Worm (Caenorhabditis elegans): ENCODE measurements around the gene cyp-25A3.

Gene cyp-25A3

DNA sequence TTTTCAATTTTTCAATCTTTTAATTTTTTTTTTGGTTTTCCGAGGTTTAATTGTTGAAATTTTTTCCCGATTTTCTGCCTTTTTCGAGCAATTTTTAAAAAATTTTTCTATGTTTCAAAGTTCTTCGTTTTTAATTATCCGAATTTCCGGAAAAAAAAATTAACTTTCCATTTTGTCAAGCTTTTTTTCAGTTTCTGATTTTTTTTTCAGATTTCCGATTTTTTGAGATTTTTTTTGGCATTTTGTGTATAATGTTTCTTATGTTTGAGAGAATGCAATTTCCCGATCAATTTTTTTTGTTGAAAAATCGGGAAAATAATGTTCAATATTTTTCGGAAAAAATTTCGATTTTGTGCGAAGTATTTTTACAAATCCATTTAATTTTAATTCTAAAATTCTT lies 32.7 kb downstream of the cyp-25A3 start:
- TF ChIP-seq ztf-26 (tag; optimal IDR thresholded peaks at IDR 0.05) (no peak), pha-4 (tag; optimal IDR thresholded peaks at IDR 0.05) (no peak), ztf-18 (tag; optimal IDR thresholded peaks at IDR 0.05) (no peak), egrh-3 (GFP tag; IDR thresholded peaks at IDR 0.05) (no peak), Y53F4B.3 (GFP tag; IDR thresholded peaks at IDR 0.05) (no peak), B0019.2 (GFP tag; conservative IDR thresholded peaks at IDR 0.05) (no peak), lin-40 (tag; optimal IDR thresholded peaks at IDR 0.05) (no peak), ceh-79 (tag; optimal IDR thresholded peaks at IDR 0.05) (no peak), Y95B8A.8 (GFP tag; IDR thresholded peaks at IDR 0.05) (no peak), F55B11.4 (tag; optimal IDR thresholded peaks at IDR 0.05; ENCODE audit: borderline replicate concordance, insufficient read depth) (no peak), ztf-28 (GFP tag; IDR thresholded peaks at IDR 0.05) (no peak), attf-6 (GFP tag; IDR thresholded peaks at IDR 0.05) (no peak)

DNA sequence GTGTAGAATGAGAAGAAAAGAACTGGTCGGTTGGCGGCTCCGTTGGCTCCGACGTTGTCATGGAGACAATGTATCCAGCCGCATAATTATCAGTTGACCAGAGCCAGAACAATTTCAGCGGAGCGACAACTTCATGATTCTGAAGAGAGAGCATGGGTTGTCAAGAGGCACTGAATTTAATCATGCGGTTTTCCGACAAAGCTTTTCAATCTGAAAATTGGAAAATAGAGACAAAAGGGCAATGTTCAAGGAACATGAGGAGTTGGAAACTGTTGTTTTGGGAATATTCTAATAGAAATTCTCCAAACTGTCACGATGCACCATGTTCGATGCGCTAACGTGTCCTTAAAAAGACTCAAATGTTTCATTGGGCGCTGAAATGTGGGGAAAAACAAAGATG lies 35.1 kb downstream of the cyp-25A3 start, which contains the start of gene xbx-5:
TSS of gene xbx-5 (minus strand) at position 56 of the 400 bp plus-strand sequence.
- TF ChIP-seq cebp-1 (GFP tag; IDR thresholded peaks at IDR 0.05) (0 out of 2 replicates have a peak, but pooled peaks have one; percentile 16), cebp-1 (tag; optimal IDR thresholded peaks at IDR 0.05) (no peak), ceh-40 (GFP tag; IDR thresholded peaks at IDR 0.05) (no peak)

DNA sequence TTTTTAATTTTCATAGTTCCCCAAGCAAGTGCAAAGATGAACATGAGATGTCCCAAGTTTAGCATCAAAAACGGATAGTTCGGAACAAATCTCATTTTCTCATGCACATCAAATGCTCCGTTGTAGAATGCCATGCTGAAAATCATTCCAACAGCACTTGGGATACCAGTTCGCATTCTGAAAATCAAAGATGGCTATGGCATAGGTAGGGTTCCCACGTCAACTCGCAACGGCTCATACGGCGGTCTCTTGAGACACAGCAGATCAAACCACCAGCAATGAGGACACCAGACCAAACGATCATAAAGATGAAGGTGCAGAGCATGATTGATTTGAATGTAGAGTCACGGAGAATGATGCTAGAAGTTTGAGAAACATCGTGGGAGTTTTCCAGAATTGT lies 36.4 kb downstream of the cyp-25A3 start:
- TF ChIP-seq B0336.3 (GFP tag; IDR thresholded peaks at IDR 0.05), result no peak
- no peak for TF ChIP-seq mes-4 (tag; optimal IDR thresholded peaks at IDR 0.05)
- no peak for TF ChIP-seq ztf-3 (GFP tag; optimal IDR thresholded peaks at IDR 0.05)
- no peak for TF ChIP-seq ceh-40 (GFP tag; IDR thresholded peaks at IDR 0.05)
- no peak for TF ChIP-seq B0035.1 (tag; optimal IDR thresholded peaks at IDR 0.05)
- no peak for TF ChIP-seq efl-1 (GFP tag; optimal IDR thresholded peaks at IDR 0.05)
- no peak for TF ChIP-seq ceh-58 (GFP tag; IDR thresholded peaks at IDR 0.05)
- no peak for TF ChIP-seq Y95B8A.8 (GFP tag; IDR thresholded peaks at IDR 0.05)
- no peak for TF ChIP-seq attf-6 (GFP tag; IDR thresholded peaks at IDR 0.05)
- TF ChIP-seq cebp-2 (GFP tag; IDR thresholded peaks at IDR 0.05), result no peak
- no peak for TF ChIP-seq K12H6.12 (tag; optimal IDR thresholded peaks at IDR 0.05)
- TF ChIP-seq ztf-6 (GFP tag; IDR thresholded peaks at IDR 0.05), result no peak
- no peak for TF ChIP-seq dpl-1 (GFP tag; optimal IDR thresholded peaks at IDR 0.05)
- no peak for TF ChIP-seq nhr-80 (tag; optimal IDR thresholded peaks at IDR 0.05)
- TF ChIP-seq Y79H2A.3 (GFP tag; conservative IDR thresholded peaks at IDR 0.05), result no peak
- TF ChIP-seq athp-1 (tag; optimal IDR thresholded peaks at IDR 0.05), result no peak
- TF ChIP-seq mel-28 (tag; optimal IDR thresholded peaks at IDR 0.05; ENCODE audit: borderline replicate concordance), result no peak
- no peak for TF ChIP-seq gei-17 (GFP tag; optimal IDR thresholded peaks at IDR 0.05)
- TF ChIP-seq ztf-25 (GFP tag; IDR thresholded peaks at IDR 0.05), result no peak
- TF ChIP-seq hsf-1 (GFP tag; IDR thresholded peaks at IDR 0.05), result no peak

DNA sequence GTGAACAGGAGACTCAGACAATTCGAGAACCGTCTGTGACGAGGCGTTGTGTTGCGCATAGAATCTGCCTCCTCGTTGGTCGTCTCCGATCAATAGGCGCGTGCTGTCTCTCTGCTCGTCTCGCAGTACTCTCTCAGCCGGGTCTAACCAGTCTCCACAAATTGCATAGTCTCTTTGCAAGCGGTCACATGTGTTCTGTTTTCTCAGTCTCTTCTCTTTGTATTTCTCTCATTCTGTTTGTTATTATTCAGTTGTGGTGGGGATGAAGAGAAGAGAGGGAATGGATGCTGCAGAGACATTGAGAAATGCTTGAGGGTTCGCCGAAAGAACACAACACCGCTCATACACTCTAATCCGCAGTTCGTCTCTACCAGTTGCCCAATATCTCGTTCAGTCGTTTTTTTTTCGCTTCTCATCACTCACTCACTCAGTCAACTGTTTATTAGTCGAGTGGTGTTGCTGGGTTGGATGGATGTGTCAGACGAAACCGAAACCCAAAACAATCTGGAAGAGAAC lies 38.1 kb downstream of the cyp-25A3 start:
- TF ChIP-seq B0019.2 (GFP tag; conservative IDR thresholded peaks at IDR 0.05), result no peak
- TF ChIP-seq dpff-1 (tag; optimal IDR thresholded peaks at IDR 0.05), result peak; percentile 53
- peak; percentile 69 for TF ChIP-seq repo-1 (tag; optimal IDR thresholded peaks at IDR 0.05)
- TF ChIP-seq snpc-1.1 (tag; optimal IDR thresholded peaks at IDR 0.05; ENCODE audit: insufficient read depth), result peak; percentile 5
- peak; percentile 73 for TF ChIP-seq ama-1 (optimal IDR thresholded peaks at IDR 0.05)
- no peak for TF ChIP-seq ama-1 (GFP tag; optimal IDR thresholded peaks at IDR 0.05)
- TF ChIP-seq F10E7.11 (tag; optimal IDR thresholded peaks at IDR 0.05), result peak; percentile 43
- no peak for TF ChIP-seq ceh-91 (GFP tag; IDR thresholded peaks at IDR 0.05)
- peak; percentile 77 for TF ChIP-seq B0035.1 (tag; optimal IDR thresholded peaks at IDR 0.05)
- TF ChIP-seq madf-6 (GFP tag; IDR thresholded peaks at IDR 0.05), result peak; percentile 42; the same call in 1 of the 2 replicates
- TF ChIP-seq nfyb-1 (GFP tag; IDR thresholded peaks at IDR 0.05), result peak; percentile 92
- peak; percentile 82 for TF ChIP-seq pha-4 (tag; optimal IDR thresholded peaks at IDR 0.05)
- peak; percentile 64 for TF ChIP-seq die-1 (tag; optimal IDR thresholded peaks at IDR 0.05)
- peak; percentile 93 for TF ChIP-seq hmg-1.2 (GFP tag; IDR thresholded peaks at IDR 0.05)
- TF ChIP-seq attf-5 (GFP tag; optimal IDR thresholded peaks at IDR 0.05), result peak; percentile 89
- TF ChIP-seq dox-1 (GFP tag; IDR thresholded peaks at IDR 0.05), result peak; percentile 79
- peak; percentile 70; the same call in 1 of the 2 replicates for TF ChIP-seq lin-26 (GFP tag; IDR thresholded peaks at IDR 0.05)

Data from whole organism, young adult.